Fruit fly (Drosophila melanogaster): ENCODE data around the gene tho2.

- TF ChIP-seq CG8478 (optimal IDR thresholded peaks at IDR 0.05), result no peak
- no peak for TF ChIP-seq CTCF (optimal IDR thresholded peaks at IDR 0.05)
Observed at dm6 chr2L:2161244-2162243, 16.6 kb upstream of the tho2 start.
